Worm (Caenorhabditis elegans) whole organism, late embryonic: ENCODE results near the gene sru-39.

Experiments used
- C38D4.7 ChIP-seq: fragments of 200-800 bp; sonication (Bioruptor generic); optimal IDR thresholded peaks from 2 replicates; lab custom pipeline; 2018; ENCODE audit warnings: mild to moderate bottlenecking, missing genetic modification characterization, moderate library complexity, missing compliant biosample characterization
- F13H6.1 ChIP-seq: sonication (generic microtip); optimal IDR thresholded peaks from 2 replicates; lab custom pipeline; 2016; ENCODE audit warnings: missing genetic modification characterization, missing compliant biosample characterization
- K02D7.2 ChIP-seq: sonication (generic microtip); optimal IDR thresholded peaks from 2 replicates; lab custom pipeline; 2017; ENCODE audit warnings: mild to moderate bottlenecking, missing genetic modification characterization, missing compliant biosample characterization
- K09A11.1 ChIP-seq: sonication (generic microtip); optimal IDR thresholded peaks from 2 replicates; lab custom pipeline; 2017; ENCODE audit warnings: antibody characterized with exemption, mild to moderate bottlenecking, missing genetic modification characterization, missing compliant biosample characterization; ENCODE audit not compliant: insufficient read depth
- Y22D7AL.16 ChIP-seq: sonication (generic microtip); optimal IDR thresholded peaks from 2 replicates; lab custom pipeline; 2016; ENCODE audit warnings: missing genetic modification characterization, missing compliant biosample characterization
- ceh-14 ChIP-seq: sonication (generic microtip); optimal IDR thresholded peaks from 2 replicates; lab custom pipeline; 2016; ENCODE audit warnings: missing genotype, missing genetic modification characterization, missing compliant biosample characterization
- ceh-24 ChIP-seq: sonication (generic microtip); optimal IDR thresholded peaks from 2 replicates; lab custom pipeline; 2016; ENCODE audit warnings: mild to moderate bottlenecking, missing genetic modification characterization, missing compliant biosample characterization
- ceh-30 ChIP-seq: fragments of 150-350 bp; optimal IDR thresholded peaks from 2 replicates; lab custom pipeline; 2014; ENCODE audit warnings: missing biosample characterization, missing genetic modification characterization
- ceh-31 ChIP-seq: sonication (generic microtip); optimal IDR thresholded peaks from 2 replicates; lab custom pipeline; 2016; ENCODE audit warnings: missing genetic modification characterization, missing compliant biosample characterization
- ceh-34 ChIP-seq: sonication (generic microtip); optimal IDR thresholded peaks from 2 replicates; lab custom pipeline; 2016; ENCODE audit warnings: mild to moderate bottlenecking, missing genetic modification characterization, missing compliant biosample characterization
- ceh-45 ChIP-seq: fragments of 200-800 bp; sonication (Bioruptor generic); IDR thresholded peaks from 2 replicates; pipeline ENCODE4 v1.3.6; 2022; ENCODE audit warnings: missing genetic modification reagents, missing genetic modification characterization, missing compliant biosample characterization
- ceh-48 ChIP-seq: sonication (generic microtip); optimal IDR thresholded peaks from 2 replicates; lab custom pipeline; 2016; ENCODE audit warnings: missing genetic modification characterization, inconsistent platforms, missing compliant biosample characterization
- ceh-9 ChIP-seq: sonication (generic microtip); optimal IDR thresholded peaks from 2 replicates; lab custom pipeline; 2016; ENCODE audit warnings: mild to moderate bottlenecking, missing genetic modification characterization, inconsistent platforms, missing compliant biosample characterization
- dmd-4 ChIP-seq: sonication (generic microtip); optimal IDR thresholded peaks from 2 replicates; lab custom pipeline; 2016; ENCODE audit warnings: borderline replicate concordance, missing genetic modification characterization, missing compliant biosample characterization
- hlh-13 ChIP-seq: fragments of 200-800 bp; sonication (Bioruptor generic); optimal IDR thresholded peaks from 2 replicates; lab custom pipeline; 2018; ENCODE audit warnings: mild to moderate bottlenecking, missing genetic modification characterization, missing compliant biosample characterization
- hlh-6 ChIP-seq: sonication (generic microtip); optimal IDR thresholded peaks from 2 replicates; lab custom pipeline; 2016; ENCODE audit warnings: missing genotype, missing genetic modification characterization, missing compliant biosample characterization
- hlh-8 ChIP-seq: sonication (generic microtip); optimal IDR thresholded peaks from 2 replicates; lab custom pipeline; 2016; ENCODE audit warnings: missing genotype, missing genetic modification characterization, missing compliant biosample characterization
- lim-6 ChIP-seq: sonication (generic microtip); optimal IDR thresholded peaks from 2 replicates; lab custom pipeline; 2016; ENCODE audit warnings: missing genetic modification characterization, missing compliant biosample characterization
- lin-11 ChIP-seq: fragments of 200-800 bp; sonication (Bioruptor generic); optimal IDR thresholded peaks from 2 replicates; lab custom pipeline; 2018; ENCODE audit warnings: mild to moderate bottlenecking, missing genetic modification characterization, missing compliant biosample characterization
- nfya-1 ChIP-seq: sonication (generic microtip); optimal IDR thresholded peaks from 2 replicates; lab custom pipeline; 2017; ENCODE audit warnings: missing genetic modification characterization, mild to moderate bottlenecking, missing compliant biosample characterization, antibody characterized with exemption, moderate library complexity
- pag-3 ChIP-seq: sonication (generic microtip); optimal IDR thresholded peaks from 2 replicates; lab custom pipeline; 2016; ENCODE audit warnings: missing compliant biosample characterization, missing genetic modification characterization, borderline replicate concordance
- pat-9 ChIP-seq: fragments of 200-800 bp; sonication (Bioruptor generic); optimal IDR thresholded peaks from 2 replicates; lab custom pipeline; 2018; ENCODE audit warnings: mild to moderate bottlenecking, missing genetic modification characterization, moderate library complexity, missing compliant biosample characterization
- pha-4 ChIP-seq: fragments of 150-350 bp; optimal IDR thresholded peaks from 2 replicates; lab custom pipeline; 2018; ENCODE audit warnings: missing biosample characterization, missing genetic modification reagents, missing genetic modification characterization
- pqm-1 ChIP-seq: sonication (generic microtip); optimal IDR thresholded peaks from 2 replicates; lab custom pipeline; 2016; ENCODE audit warnings: missing genetic modification characterization, missing compliant biosample characterization
- ref-2 ChIP-seq: sonication (generic microtip); optimal IDR thresholded peaks from 2 replicates; lab custom pipeline; 2016; ENCODE audit warnings: missing genetic modification characterization, missing compliant biosample characterization
- rnt-1 ChIP-seq: sonication (generic microtip); optimal IDR thresholded peaks from 2 replicates; lab custom pipeline; 2016; ENCODE audit warnings: missing genetic modification characterization, missing compliant biosample characterization
- tbx-2 ChIP-seq: sonication (generic microtip); optimal IDR thresholded peaks from 2 replicates; lab custom pipeline; 2016; ENCODE audit warnings: missing genetic modification characterization, missing compliant biosample characterization
- tbx-7 ChIP-seq: sonication (generic microtip); optimal IDR thresholded peaks from 2 replicates; lab custom pipeline; 2016; ENCODE audit warnings: missing genotype, missing genetic modification characterization, missing compliant biosample characterization
- unc-3 ChIP-seq, 2 experiments: fragments of 200-800 bp in 1 of 2; sonication (Bioruptor generic) in 1 of 2; sonication (generic microtip) in 1 of 2; conservative IDR thresholded peaks in 1 of 2; optimal IDR thresholded peaks in 1 of 2; 2 replicates each; pipeline versions ENCODE4 v1.3.6 to Lab custom; 2016 to 2022; ENCODE audit warnings: missing compliant biosample characterization in 2 of 2, missing genetic modification characterization in 2 of 2, missing genetic modification reagents in 1 of 2
- unc-55 ChIP-seq: sonication (generic microtip); optimal IDR thresholded peaks from 2 replicates; lab custom pipeline; 2017; ENCODE audit warnings: missing biosample characterization, missing genetic modification reagents, missing genetic modification characterization
- unc-86 ChIP-seq: sonication (generic microtip); optimal IDR thresholded peaks from 2 replicates; lab custom pipeline; 2016; ENCODE audit warnings: missing genetic modification characterization, missing compliant biosample characterization
- ztf-16 ChIP-seq: sonication (generic microtip); optimal IDR thresholded peaks from 2 replicates; lab custom pipeline; 2017; ENCODE audit warnings: missing genetic modification characterization, missing compliant biosample characterization

Gene sru-39

DNA sequence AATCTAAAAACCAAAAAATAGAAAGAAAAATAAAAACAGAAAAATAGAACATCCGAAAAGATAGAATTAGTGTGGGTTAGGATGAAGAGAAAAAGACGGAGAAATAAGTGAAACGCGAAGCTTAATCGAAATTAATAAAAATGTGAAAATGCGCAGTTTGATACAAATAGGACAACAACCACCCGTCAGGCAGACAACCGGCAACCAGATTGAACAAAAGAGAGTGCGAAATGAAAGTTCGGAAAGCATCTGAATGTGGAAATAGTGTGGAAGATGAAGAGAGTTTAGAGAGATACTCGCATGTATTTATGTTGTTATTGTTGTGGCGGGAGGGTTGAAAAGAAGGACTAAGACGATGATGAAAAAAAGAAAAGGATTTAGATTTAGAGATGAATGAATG is 44.8 kb upstream of the sru-39 start:
- TF ChIP-seq pqm-1 (tag; lab: Kevin White, UChicago) (no peak), tbx-7 (no peak), tbx-2 (tag; lab: Kevin White, UChicago) (no peak), lin-11 (tag; lab: Kevin White, UChicago) (no peak)

DNA sequence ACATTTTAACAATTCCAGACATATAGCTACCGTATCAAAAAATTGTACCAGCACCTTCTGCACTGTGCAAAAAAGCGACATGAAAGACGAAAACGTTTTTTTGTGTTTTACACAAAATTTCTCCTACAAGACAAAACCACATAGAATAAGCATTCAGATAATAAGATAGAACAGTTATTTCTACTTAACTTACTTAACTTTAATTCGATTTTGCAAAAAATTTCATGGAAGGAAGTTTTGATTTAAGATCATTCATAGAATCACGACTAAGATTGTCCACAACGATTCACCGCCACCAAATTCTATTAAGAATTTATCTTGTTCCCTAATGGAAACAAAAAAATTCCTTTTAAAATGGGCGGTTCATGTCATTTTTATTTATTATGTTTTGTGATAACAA is 39.5 kb upstream of the sru-39 start:
- TF ChIP-seq hlh-13 (GFP tag; lab: Kevin White, UChicago): no peak
- TF ChIP-seq ref-2 (tag; lab: Kevin White, UChicago): no peak
- no peak for TF ChIP-seq K09A11.1 (tag; lab: Kevin White, UChicago)
- TF ChIP-seq rnt-1 (tag; lab: Kevin White, UChicago): no peak
- TF ChIP-seq F13H6.1: no peak
- no peak for TF ChIP-seq unc-55 (GFP tag; lab: Kevin White, UChicago)
- no peak for TF ChIP-seq unc-86 (tag; lab: Kevin White, UChicago)
- no peak for TF ChIP-seq C38D4.7 (GFP tag; lab: Kevin White, UChicago)
- no peak for TF ChIP-seq dmd-4
- TF ChIP-seq unc-3 (GFP tag; conservative IDR thresholded peaks at IDR 0.05; lab: Robert Waterston, UW): no peak
- TF ChIP-seq unc-3 (tag; optimal IDR thresholded peaks at IDR 0.05; lab: Kevin White, UChicago): no peak
- TF ChIP-seq pat-9: no peak
- TF ChIP-seq K02D7.2 (tag; lab: Kevin White, UChicago): no peak
- no peak for TF ChIP-seq tbx-2 (tag; lab: Kevin White, UChicago)
- TF ChIP-seq tbx-7: no peak
- no peak for TF ChIP-seq ceh-9
- no peak for TF ChIP-seq hlh-6 (tag; lab: Kevin White, UChicago)
- no peak for TF ChIP-seq ceh-34 (tag; lab: Kevin White, UChicago)
- no peak for TF ChIP-seq ztf-16

DNA sequence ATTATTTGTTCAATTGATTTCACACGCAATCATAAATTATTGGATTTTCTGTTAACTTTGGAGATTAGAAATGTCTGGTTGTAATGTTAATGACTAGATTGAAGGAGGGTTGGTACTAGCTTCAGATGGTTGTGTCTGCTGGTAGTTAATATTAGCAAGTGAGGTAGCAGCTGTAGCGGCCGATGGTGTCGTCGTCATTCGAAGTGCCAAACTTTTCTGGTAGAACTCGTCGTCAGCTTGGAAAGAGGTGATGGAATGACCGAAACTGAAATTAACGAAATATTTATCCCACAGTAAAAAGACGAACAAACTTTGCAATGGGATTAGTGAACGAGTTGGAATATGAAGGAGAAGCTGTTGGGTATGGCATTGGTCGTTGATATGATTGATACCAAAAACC is 38.7 kb upstream of the sru-39 start:
- TF ChIP-seq unc-3 (GFP tag; conservative IDR thresholded peaks at IDR 0.05; lab: Robert Waterston, UW) (no peak), unc-3 (tag; optimal IDR thresholded peaks at IDR 0.05; lab: Kevin White, UChicago) (no peak), ceh-9 (no peak), lim-6 (tag; lab: Kevin White, UChicago) (no peak), F13H6.1 (no peak), pha-4 (no peak), ceh-45 (GFP tag; lab: Robert Waterston, UW) (no peak), pqm-1 (tag; lab: Kevin White, UChicago) (no peak), ceh-14 (tag; lab: Kevin White, UChicago) (no peak), tbx-7 (no peak), pag-3 (tag; lab: Kevin White, UChicago) (no peak), ceh-30 (no peak), ceh-48 (no peak)

DNA sequence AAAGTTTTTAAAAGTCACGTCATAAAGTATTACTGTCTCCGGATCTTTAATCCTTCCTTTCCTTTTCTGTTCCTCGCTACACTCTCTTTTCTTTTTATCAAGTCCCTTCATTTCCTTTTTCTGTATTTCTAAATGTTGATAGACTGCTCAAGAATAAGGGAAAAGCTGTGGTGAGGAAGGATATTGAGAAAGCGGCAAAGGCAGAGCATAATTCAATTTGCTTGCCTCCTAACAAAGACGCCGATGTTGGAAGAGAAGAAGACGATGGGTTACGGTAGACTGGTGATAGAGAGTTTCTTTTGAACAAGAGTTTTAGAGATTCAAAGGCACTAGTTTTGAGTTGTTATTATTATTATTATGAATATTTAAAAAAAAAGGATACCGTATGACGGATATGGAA is 37.7 kb upstream of the sru-39 start:
- TF ChIP-seq ztf-16: no peak
- peak; percentile 15 for TF ChIP-seq ceh-31 (tag; lab: Kevin White, UChicago)

DNA sequence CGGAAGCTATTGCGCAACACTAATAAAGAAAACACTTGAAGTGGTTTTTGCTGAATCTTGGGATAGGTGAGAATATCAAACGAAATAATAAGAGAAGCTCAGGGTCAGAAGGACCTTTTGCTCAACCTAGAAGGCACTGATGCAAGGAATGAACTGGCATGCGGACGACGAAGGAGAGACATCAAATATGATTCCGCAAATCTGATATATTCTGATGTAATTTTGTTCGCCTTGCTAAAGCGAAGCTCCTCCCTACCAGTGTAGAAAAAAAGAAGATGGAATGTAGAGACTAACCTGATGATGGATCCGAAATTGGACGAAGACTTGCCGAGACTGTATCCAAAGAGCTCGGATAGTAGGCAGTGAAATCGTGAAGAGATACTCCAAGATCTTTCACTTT is 35.3 kb upstream of the sru-39 start:
- TF ChIP-seq Y22D7AL.16 (tag; lab: Kevin White, UChicago) (no peak), tbx-2 (tag; lab: Kevin White, UChicago) (no peak)

DNA sequence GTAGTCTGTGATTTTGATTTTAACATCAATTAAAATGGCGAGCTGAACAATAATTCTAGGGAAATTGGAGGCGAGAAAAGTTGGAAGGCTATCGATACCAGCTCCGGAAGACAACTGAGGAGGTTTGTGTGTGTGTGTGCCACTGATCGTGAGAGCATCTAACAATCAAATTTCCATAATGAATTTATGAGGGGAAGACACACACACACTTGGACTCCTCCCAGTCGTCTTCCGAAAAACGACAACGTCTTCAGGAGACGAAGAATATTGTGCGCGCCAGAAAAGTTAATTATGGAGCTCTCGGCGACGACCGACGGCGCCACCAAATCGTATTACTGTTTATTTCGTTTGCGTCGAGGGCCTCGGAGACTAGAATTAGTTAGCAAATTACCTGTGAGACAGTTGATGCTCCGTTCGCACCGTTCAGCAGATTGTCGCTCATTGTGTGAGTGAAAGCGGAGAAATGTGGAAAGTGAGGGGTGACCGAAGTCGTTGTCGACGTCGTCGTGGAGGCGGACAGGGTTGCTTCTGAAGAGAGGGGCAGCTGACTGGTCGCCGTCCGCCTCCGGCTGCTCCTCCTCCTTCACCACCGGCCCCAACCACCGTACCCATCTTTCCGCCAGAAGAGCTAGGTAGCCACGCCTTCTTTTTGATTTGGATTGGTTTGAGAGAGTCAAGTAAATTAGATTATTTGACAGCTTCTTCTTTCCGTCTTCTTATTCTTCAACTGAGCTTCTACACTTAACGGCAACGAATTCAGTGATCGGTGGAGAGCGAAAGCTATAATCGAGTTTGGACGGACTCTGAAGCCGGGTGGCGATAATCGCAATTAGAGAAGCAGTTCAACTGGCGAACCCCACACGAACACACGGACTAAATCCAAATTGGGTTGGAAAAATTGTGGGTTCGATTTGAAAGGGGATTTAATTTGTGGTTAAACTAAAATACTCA is 34.2 kb upstream of the sru-39 start, which contains the start of gene unc-42:
unc-42 (minus strand) TSS at position 564 of the 951 bp plus-strand sequence.
- TF ChIP-seq pqm-1 (tag; lab: Kevin White, UChicago) (no peak), hlh-8 (tag; lab: Kevin White, UChicago) (no peak), nfya-1 (tag; lab: Kevin White, UChicago) (peak; percentile 33), ceh-31 (tag; lab: Kevin White, UChicago) (peak; percentile 69), ceh-24 (tag; lab: Kevin White, UChicago) (no peak)
